Fruit fly (Drosophila melanogaster) whole organism, adult: ENCODE data around the gene CG34447.

ENCODE experiments used
- CG12768 ChIP-seq: fragments of 200-800 bp; sonication (Bioruptor generic); optimal IDR thresholded peaks from 2 replicates; lab custom pipeline; 2017; ENCODE audit warnings: missing biosample characterization, missing genetic modification characterization, mild to moderate bottlenecking, moderate library complexity, missing genetic modification reagents
- CG1620 ChIP-seq: fragments of 200-800 bp; sonication (Bioruptor generic); optimal IDR thresholded peaks from 2 replicates; lab custom pipeline; 2016; ENCODE audit warnings: missing biosample characterization, missing genetic modification characterization
- CG33017 ChIP-seq: fragments of 200-800 bp; sonication (Bioruptor generic); optimal IDR thresholded peaks from 2 replicates; lab custom pipeline; 2018; ENCODE audit warnings: missing biosample characterization, mild to moderate bottlenecking, missing genetic modification characterization, moderate library complexity
- CG5204 ChIP-seq: fragments of 200-800 bp; sonication (Bioruptor generic); optimal IDR thresholded peaks from 2 replicates; lab custom pipeline; 2016; ENCODE audit warnings: missing biosample characterization, missing genetic modification characterization
- bab1 ChIP-seq: fragments of 200-800 bp; sonication (Bioruptor generic); optimal IDR thresholded peaks from 3 replicates; lab custom pipeline; 2019; ENCODE audit warnings: missing biosample characterization, mild to moderate bottlenecking, missing genetic modification characterization, moderate library complexity
- cic ChIP-seq: fragments of 200-800 bp; sonication (Bioruptor generic); optimal IDR thresholded peaks from 2 replicates; lab custom pipeline; 2017; ENCODE audit warnings: missing biosample characterization, mild to moderate bottlenecking, missing genetic modification characterization, moderate library complexity
- cnc ChIP-seq, 2 experiments: fragments of >200 bp; optimal IDR thresholded peaks; 2 replicates each; lab custom pipeline; 2017

dm6 chr2L:2380805-2381204 lies 39.0 kb downstream of the CG34447 start, which contains the start of gene Eogt:
- TF ChIP-seq CG12768 (GFP tag; lab: Kevin White, UChicago) (peak; percentile 90), cnc (optimal IDR thresholded peaks at IDR 0.05; lab: Kevin White, UChicago) (no peak), bab1 (GFP tag; lab: Kevin White, UChicago) (peak; percentile 88), cic (GFP tag; lab: Kevin White, UChicago) (peak; percentile 17), CG5204 (GFP tag; lab: Kevin White, UChicago) (peak; percentile 77), CG1620 (GFP tag; lab: Kevin White, UChicago) (peak; percentile 69), CG33017 (tag; lab: Kevin White, UChicago) (peak; percentile 97)
